Worm (Caenorhabditis elegans): Measurements from ENCODE around the gene tomm-20.

ce11 chrV:12317894-12318553 is 25.2 kb downstream of the tomm-20 start, which contains the start of the genes R04F11.5 and R04F11.2:
- TF ChIP-seq nhr-28 (tag; optimal IDR thresholded peaks at IDR 0.05) (no peak), dpl-1 (GFP tag; optimal IDR thresholded peaks at IDR 0.05) (peak; percentile 80 to 88 (median 82)), irx-1 (tag; optimal IDR thresholded peaks at IDR 0.05) (peak; percentile 49), hlh-17 (GFP tag; optimal IDR thresholded peaks at IDR 0.05; ENCODE audit: borderline replicate concordance) (no peak), nhr-76 (tag; optimal IDR thresholded peaks at IDR 0.05) (no peak), lin-13 (GFP tag; optimal IDR thresholded peaks at IDR 0.05) (peak; percentile 56), jun-1 (tag; optimal IDR thresholded peaks at IDR 0.05) (peak; percentile 66), unc-62 (GFP tag; optimal IDR thresholded peaks at IDR 0.05) (no peak)

Measured in whole organism, L1 larva.